Fruit fly (Drosophila melanogaster): ENCODE data around the gene CG43094.

DNA sequence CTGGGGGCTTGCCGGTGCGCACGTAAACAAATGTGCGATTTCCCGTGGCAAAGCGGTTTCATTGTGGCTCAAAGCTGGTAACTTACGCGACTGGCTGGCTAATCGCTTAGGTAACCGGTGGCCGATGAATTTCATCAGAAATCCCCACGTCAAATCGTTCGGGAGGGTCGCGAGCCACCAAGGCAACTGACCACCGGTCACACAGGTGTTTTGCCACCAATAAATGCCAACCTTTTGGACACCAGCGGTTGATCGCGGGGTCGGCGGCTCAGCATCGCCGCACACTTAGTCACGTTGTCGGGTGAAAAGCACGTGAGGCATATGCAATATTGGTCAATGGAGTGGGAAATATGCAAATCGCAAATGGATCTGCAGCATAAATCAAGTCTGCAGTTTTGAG is 5.7 kb upstream of the CG43094 start:
- TF ChIP-seq CG32006 (GFP tag; optimal IDR thresholded peaks at IDR 0.05) (no peak), cyc (GFP tag; optimal IDR thresholded peaks at IDR 0.05) (no peak), acj6 (GFP tag; optimal IDR thresholded peaks at IDR 0.05) (no peak), CG6792 (GFP tag; optimal IDR thresholded peaks at IDR 0.05) (no peak), Gug (GFP tag; IDR thresholded peaks at IDR 0.05) (no peak), CG16779 (tag; optimal IDR thresholded peaks at IDR 0.05) (no peak), Sox14 (GFP tag; optimal IDR thresholded peaks at IDR 0.05) (no peak), CG11902 (GFP tag; optimal IDR thresholded peaks at IDR 0.05) (no peak), spab (GFP tag; optimal IDR thresholded peaks at IDR 0.05) (no peak), lz (GFP tag; optimal IDR thresholded peaks at IDR 0.05) (no peak), CG3919 (GFP tag; optimal IDR thresholded peaks at IDR 0.05) (no peak)
